Worm (Caenorhabditis elegans): Measurements from ENCODE around the gene eol-1.

DNA sequence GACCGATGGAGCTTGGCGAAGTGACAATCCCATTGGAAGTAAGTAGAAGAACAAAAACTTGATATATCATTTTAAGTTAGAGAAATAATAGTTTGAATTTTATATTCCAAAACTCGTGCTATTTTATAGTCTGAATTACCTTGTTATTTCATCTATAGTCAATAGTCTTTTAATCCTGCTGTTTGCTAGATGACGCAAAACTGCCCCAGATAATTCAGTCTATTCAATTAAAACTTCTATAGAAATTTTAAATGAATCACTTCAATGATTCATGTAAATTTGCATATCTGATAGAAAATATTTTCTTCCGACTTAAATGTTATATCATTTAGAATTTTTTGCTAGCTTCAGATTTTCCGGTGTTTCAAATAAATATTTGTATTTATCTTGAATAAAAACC, 42.4 kb upstream of the eol-1 start, which contains the start of gene T08G5.15:
- TF ChIP-seq him-1 (tag; optimal IDR thresholded peaks at IDR 0.05): no peak
- TF ChIP-seq W03F9.2 (tag; optimal IDR thresholded peaks at IDR 0.05): no peak

All from whole organism, L4/young adult.